Worm (Caenorhabditis elegans) whole organism, L4/young adult: ENCODE data around the gene F29A7.3.

ENCODE experiments used
- W03F9.2 ChIP-seq: fragments of 150-350 bp; optimal IDR thresholded peaks from 2 replicates; lab custom pipeline; 2014; ENCODE audit warnings: missing biosample characterization, missing genetic modification characterization
- dao-5 ChIP-seq: sonication (generic microtip); optimal IDR thresholded peaks from 2 replicates; lab custom pipeline; 2016; ENCODE audit warnings: missing genotype, missing genetic modification characterization, moderate library complexity, missing compliant biosample characterization
- him-1 ChIP-seq: sonication (generic microtip); optimal IDR thresholded peaks from 2 replicates; lab custom pipeline; 2016; ENCODE audit warnings: missing genotype, missing genetic modification reagents, missing genetic modification characterization, missing compliant biosample characterization

ce11 chrII:2769021-2769420 is 15.9 kb downstream of the F29A7.3 start, which contains the start of gene F08D12.7:
- TF ChIP-seq him-1 (tag; lab: Kevin White, UChicago), result no peak
- TF ChIP-seq W03F9.2, result no peak
- no peak for TF ChIP-seq dao-5 (tag; lab: Kevin White, UChicago)
